Worm (Caenorhabditis elegans): ENCODE data around the gene B0218.5.
A peak's percentile ranks its signal among the peaks of the same experiment; 100 is the strongest.

B0218.5 gene

DNA sequence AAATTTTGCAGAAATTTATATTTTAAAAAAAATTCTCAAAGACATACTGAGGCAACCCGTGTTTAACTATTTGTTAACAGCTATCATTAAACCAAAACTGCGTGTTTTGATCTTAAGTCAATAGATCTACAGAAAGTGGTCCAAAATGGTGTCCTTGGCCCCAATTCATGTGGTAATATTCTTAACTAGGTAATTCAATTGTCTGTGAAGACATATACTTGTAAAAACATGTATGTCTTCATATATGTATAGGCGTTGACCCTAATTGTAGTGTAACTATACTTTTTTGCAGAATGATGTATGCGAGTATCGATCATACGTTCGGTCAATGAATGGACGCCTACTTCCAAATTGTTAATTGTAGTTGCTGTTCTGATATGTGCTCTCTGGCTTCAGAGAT, 12.6 kb upstream of the B0218.5 start, which contains the start of gene C07G1.15:
Gene C07G1.15 (plus strand): TSS at position 301 of the 400 bp plus-strand sequence.
- no peak for TF ChIP-seq nhr-71 (tag; optimal IDR thresholded peaks at IDR 0.05)
- TF ChIP-seq fos-1 (tag; optimal IDR thresholded peaks at IDR 0.05), result no peak
- no peak for TF ChIP-seq vab-15 (tag; optimal IDR thresholded peaks at IDR 0.05)
- TF ChIP-seq lsy-2 (tag; optimal IDR thresholded peaks at IDR 0.05), result no peak
- TF ChIP-seq rnt-1 (tag; optimal IDR thresholded peaks at IDR 0.05), result no peak
- no peak for TF ChIP-seq lin-13 (GFP tag; optimal IDR thresholded peaks at IDR 0.05)
- TF ChIP-seq dsc-1 (tag; optimal IDR thresholded peaks at IDR 0.05), result no peak
- no peak for TF ChIP-seq mab-9 (GFP tag; IDR thresholded peaks at IDR 0.05)
- no peak for TF ChIP-seq hlh-4 (tag; optimal IDR thresholded peaks at IDR 0.05)
- no peak for TF ChIP-seq nhr-28 (tag; optimal IDR thresholded peaks at IDR 0.05)
- TF ChIP-seq aly-2 (tag; optimal IDR thresholded peaks at IDR 0.05), result no peak
- no peak for TF ChIP-seq xbp-1 (tag; optimal IDR thresholded peaks at IDR 0.05)
- TF ChIP-seq skn-1 (tag; optimal IDR thresholded peaks at IDR 0.05), result no peak
- TF ChIP-seq unc-98 (GFP tag; IDR thresholded peaks at IDR 0.05), result no peak
- no peak for TF ChIP-seq elt-3 (tag; optimal IDR thresholded peaks at IDR 0.05)
- no peak for TF ChIP-seq zip-4 (GFP tag; optimal IDR thresholded peaks at IDR 0.05)
- no peak for TF ChIP-seq pqm-1 (tag; optimal IDR thresholded peaks at IDR 0.05)

DNA sequence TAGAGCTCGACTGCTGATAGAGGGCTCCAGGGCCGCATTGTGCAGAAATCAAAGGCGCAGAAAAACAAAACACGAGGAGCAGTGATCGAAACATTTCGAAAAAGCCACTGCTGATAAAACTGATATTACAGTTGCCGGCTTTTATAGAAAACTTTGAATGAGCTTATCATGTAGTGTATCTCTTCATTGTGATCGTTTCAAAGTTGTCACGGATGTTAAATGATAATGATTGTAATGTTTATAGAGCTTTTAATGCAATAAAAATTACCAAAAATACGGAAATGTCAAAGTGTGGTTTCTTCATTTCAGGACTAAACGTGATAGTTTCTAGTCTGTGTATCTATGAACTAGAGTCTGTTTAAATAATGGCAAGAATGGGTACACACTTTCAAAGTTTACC, 11.6 kb upstream of the B0218.5 start, which contains the start of gene clec-52:
Gene clec-52 (minus strand): TSS at position 101 of the 400 bp plus-strand sequence.
- no peak for TF ChIP-seq lir-3 (tag; optimal IDR thresholded peaks at IDR 0.05; ENCODE audit: poor library complexity)
- peak; percentile 25 for TF ChIP-seq elt-2 (tag; optimal IDR thresholded peaks at IDR 0.05)

DNA sequence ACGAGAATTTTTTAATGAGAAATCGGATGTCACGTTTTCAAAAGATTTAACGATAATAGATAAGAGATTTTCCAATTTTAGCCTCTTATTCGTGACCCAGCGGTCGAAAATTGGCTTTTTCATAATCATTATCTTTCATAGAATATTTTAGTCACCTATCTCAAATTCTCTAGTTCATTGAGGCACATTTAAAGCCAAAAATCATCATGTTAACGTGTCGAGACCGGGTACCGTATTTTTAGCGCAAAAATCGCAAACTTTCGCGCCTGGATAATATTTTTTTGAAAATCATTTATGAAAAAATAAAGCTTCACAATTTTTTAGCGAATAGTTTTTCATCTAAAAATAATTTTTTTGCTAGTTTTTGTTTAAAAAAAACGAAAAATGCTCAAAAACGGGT, 8.9 kb upstream of the B0218.5 start, which contains the start of gene B0218.7:
Gene B0218.7 (minus strand): TSS at position 101 of the 400 bp plus-strand sequence.
- TF ChIP-seq fos-1 (tag; optimal IDR thresholded peaks at IDR 0.05) (no peak), unc-130 (tag; optimal IDR thresholded peaks at IDR 0.05) (no peak), ets-5 (GFP tag; IDR thresholded peaks at IDR 0.05) (no peak), dpl-1 (GFP tag; optimal IDR thresholded peaks at IDR 0.05) (no peak), hlh-4 (tag; optimal IDR thresholded peaks at IDR 0.05) (no peak), unc-86 (tag; optimal IDR thresholded peaks at IDR 0.05) (no peak), ztf-4 (tag; optimal IDR thresholded peaks at IDR 0.05) (no peak), sox-4 (tag; optimal IDR thresholded peaks at IDR 0.05) (no peak), fkh-10 (GFP tag; optimal IDR thresholded peaks at IDR 0.05) (no peak), egl-27 (tag; optimal IDR thresholded peaks at IDR 0.05) (no peak), ceh-82 (tag; optimal IDR thresholded peaks at IDR 0.05) (no peak), efl-3 (GFP tag; optimal IDR thresholded peaks at IDR 0.05) (no peak)

DNA sequence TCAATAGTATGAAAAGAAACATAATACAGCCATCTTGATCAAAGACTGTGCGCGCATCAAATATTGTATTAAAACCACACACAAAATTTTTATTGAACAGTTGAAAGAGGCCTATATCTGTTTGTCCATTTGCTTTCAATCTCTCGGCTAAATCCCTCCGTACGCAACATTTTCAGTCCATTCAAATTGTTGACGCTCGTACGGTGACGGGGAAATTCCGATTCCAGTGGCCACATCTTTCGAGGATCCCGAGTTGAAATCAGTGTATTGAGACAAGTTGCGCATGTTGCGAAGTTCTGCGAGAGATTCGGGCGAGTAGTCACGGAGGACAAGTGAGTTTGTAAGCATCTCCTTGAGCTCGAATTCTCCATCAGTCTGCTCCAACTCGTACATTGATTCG, 7.5 kb upstream of the B0218.5 start:
- no peak for TF ChIP-seq efl-1 (optimal IDR thresholded peaks at IDR 0.05)
- TF ChIP-seq efl-1 (GFP tag; optimal IDR thresholded peaks at IDR 0.05 in 1 of 2), result no peak
- TF ChIP-seq ztf-4 (tag; optimal IDR thresholded peaks at IDR 0.05), result no peak
- TF ChIP-seq snu-23 (GFP tag; optimal IDR thresholded peaks at IDR 0.05), result no peak
- no peak for TF ChIP-seq lin-35 (GFP tag; optimal IDR thresholded peaks at IDR 0.05)
- TF ChIP-seq sptf-1 (tag; optimal IDR thresholded peaks at IDR 0.05), result no peak
- no peak for TF ChIP-seq ama-1 (optimal IDR thresholded peaks at IDR 0.05)
- TF ChIP-seq tbx-2 (tag; optimal IDR thresholded peaks at IDR 0.05), result no peak
- TF ChIP-seq lin-15B (tag; optimal IDR thresholded peaks at IDR 0.05), result no peak
- no peak for TF ChIP-seq nhr-76 (tag; optimal IDR thresholded peaks at IDR 0.05)
- no peak for TF ChIP-seq aly-2 (tag; optimal IDR thresholded peaks at IDR 0.05)
- no peak for TF ChIP-seq C16A3.4 (tag; optimal IDR thresholded peaks at IDR 0.05)
- TF ChIP-seq jun-1 (tag; optimal IDR thresholded peaks at IDR 0.05), result no peak
- no peak for TF ChIP-seq nhr-71 (tag; optimal IDR thresholded peaks at IDR 0.05)
- TF ChIP-seq pax-3 (tag; optimal IDR thresholded peaks at IDR 0.05), result no peak
- no peak for TF ChIP-seq unc-30 (tag; optimal IDR thresholded peaks at IDR 0.05)
- TF ChIP-seq fkh-4 (tag; optimal IDR thresholded peaks at IDR 0.05; ENCODE audit: borderline replicate concordance), result no peak
- TF ChIP-seq lin-39 (tag; optimal IDR thresholded peaks at IDR 0.05), result no peak
- no peak for TF ChIP-seq ceh-82 (tag; optimal IDR thresholded peaks at IDR 0.05)
- TF ChIP-seq mep-1 (tag; optimal IDR thresholded peaks at IDR 0.05), result no peak
- TF ChIP-seq unc-98 (GFP tag; IDR thresholded peaks at IDR 0.05), result no peak

All from whole organism, L1 larva.